Fruit fly (Drosophila melanogaster): ENCODE data around the gene Ant2.

The Ant2 gene

dm6 chrX:10735682-10736353, 50.9 kb downstream of the Ant2 start (continued):
- TF ChIP-seq CG6808 (GFP tag; optimal IDR thresholded peaks at IDR 0.05) (peak; percentile 45), CG10669 (GFP tag; optimal IDR thresholded peaks at IDR 0.05) (no peak), spab (GFP tag; optimal IDR thresholded peaks at IDR 0.05) (no peak), Met (GFP tag; optimal IDR thresholded peaks at IDR 0.05) (no peak), eg (GFP tag; IDR thresholded peaks at IDR 0.05) (peak; percentile 45; the same call in 1 of the 3 replicates), Smox (GFP tag; optimal IDR thresholded peaks at IDR 0.05) (no peak), Lpt (GFP tag; optimal IDR thresholded peaks at IDR 0.05) (peak; percentile 49), Ets21C (GFP tag; optimal IDR thresholded peaks at IDR 0.05) (no peak), CG7368 (GFP tag; optimal IDR thresholded peaks at IDR 0.05) (peak; percentile 3), CG3919 (GFP tag; optimal IDR thresholded peaks at IDR 0.05) (peak; percentile 5), CG31627 (GFP tag; optimal IDR thresholded peaks at IDR 0.05) (peak; percentile 20), CG32006 (GFP tag; optimal IDR thresholded peaks at IDR 0.05) (peak; percentile 54), CG11294 (GFP tag; IDR thresholded peaks at IDR 0.05) (no peak; the same call in 1 of the 2 replicates), CG11902 (GFP tag; optimal IDR thresholded peaks at IDR 0.05) (no peak), CG34406 (GFP tag; optimal IDR thresholded peaks at IDR 0.05) (no peak), CG6276 (GFP tag; optimal IDR thresholded peaks at IDR 0.05) (peak; percentile 24), CG10631 (GFP tag; optimal IDR thresholded peaks at IDR 0.05) (peak; percentile 27), Ets96B (tag; optimal IDR thresholded peaks at IDR 0.05) (peak; percentile 5), topi (GFP tag; optimal IDR thresholded peaks at IDR 0.05) (peak; percentile 21), Blimp-1 (GFP tag; optimal IDR thresholded peaks at IDR 0.05) (no peak), acj6 (GFP tag; optimal IDR thresholded peaks at IDR 0.05) (peak; percentile 38), OdsH (GFP tag; optimal IDR thresholded peaks at IDR 0.05) (peak; percentile 34), CG1621 (tag; optimal IDR thresholded peaks at IDR 0.05) (peak; percentile 20), dsx (GFP tag; optimal IDR thresholded peaks at IDR 0.05; ENCODE audit: poor library complexity, severe bottlenecking) (peak; percentile 53), svp (GFP tag) (peak; percentile 61)

dm6 chrX:10734763-10735681, 51.7 kb downstream of the Ant2 start:
- TF ChIP-seq Sox102F (GFP tag; optimal IDR thresholded peaks at IDR 0.05) (no peak), CG32006 (GFP tag; optimal IDR thresholded peaks at IDR 0.05) (no peak), svp (GFP tag) (no peak), CG8319 (GFP tag; optimal IDR thresholded peaks at IDR 0.05) (no peak), salr (GFP tag; optimal IDR thresholded peaks at IDR 0.05) (peak in 1 of 2 experiments; percentile 12), dac (GFP tag; optimal IDR thresholded peaks at IDR 0.05) (no peak), pdm3 (GFP tag; optimal IDR thresholded peaks at IDR 0.05) (no peak), CG15336 (GFP tag; IDR thresholded peaks at IDR 0.05) (no peak), Ets96B (tag; optimal IDR thresholded peaks at IDR 0.05) (no peak), Met (GFP tag; optimal IDR thresholded peaks at IDR 0.05) (no peak), Sox14 (GFP tag; optimal IDR thresholded peaks at IDR 0.05) (peak; percentile 85), eg (GFP tag; IDR thresholded peaks at IDR 0.05) (no peak), CG10631 (GFP tag; optimal IDR thresholded peaks at IDR 0.05) (no peak), OdsH (GFP tag; optimal IDR thresholded peaks at IDR 0.05) (no peak), Hr4 (GFP tag; optimal IDR thresholded peaks at IDR 0.05) (peak; percentile 18), Sox15 (GFP tag; optimal IDR thresholded peaks at IDR 0.05) (no peak), Hr39 (GFP tag; optimal IDR thresholded peaks at IDR 0.05) (no peak), Eip78C (GFP tag) (peak; percentile 17), lz (GFP tag; optimal IDR thresholded peaks at IDR 0.05) (no peak), Blimp-1 (GFP tag; optimal IDR thresholded peaks at IDR 0.05) (no peak), vri (GFP tag; optimal IDR thresholded peaks at IDR 0.05) (no peak), CG34406 (GFP tag; optimal IDR thresholded peaks at IDR 0.05) (no peak)

Measured in whole organism, prepupa.